Fruit fly (Drosophila melanogaster): ENCODE measurements around the gene CG32462.

The CG32462 gene

dm6 chr3L:22863367-22864078, 10.2 kb upstream of the CG32462 start, which contains the start of gene CG33169:
TSS of gene CG33169 (plus strand) at chr3L:22863864.
- TF ChIP-seq Lpt (GFP tag; optimal IDR thresholded peaks at IDR 0.05) (peak; percentile 49), Eip75B (GFP tag; optimal IDR thresholded peaks at IDR 0.05) (peak; percentile 92), Hr4 (GFP tag; optimal IDR thresholded peaks at IDR 0.05) (no peak), CG8119 (GFP tag; IDR thresholded peaks at IDR 0.05) (no peak), CG11902 (GFP tag; optimal IDR thresholded peaks at IDR 0.05) (peak; percentile 67), CG3032 (tag; optimal IDR thresholded peaks at IDR 0.05) (peak; percentile 46), Gug (GFP tag; IDR thresholded peaks at IDR 0.05) (no peak), acj6 (GFP tag; optimal IDR thresholded peaks at IDR 0.05) (peak; percentile 38), CG11762 (GFP tag; optimal IDR thresholded peaks at IDR 0.05; ENCODE audit: insufficient read depth) (no peak), CG6163 (GFP tag; IDR thresholded peaks at IDR 0.05) (peak; percentile 73), fkh (GFP tag; optimal IDR thresholded peaks at IDR 0.05) (no peak), CG9139 (GFP tag; optimal IDR thresholded peaks at IDR 0.05) (no peak), achi (GFP tag; optimal IDR thresholded peaks at IDR 0.05) (peak; percentile 96), Hr38 (GFP tag; optimal IDR thresholded peaks at IDR 0.05) (no peak), CG10631 (GFP tag; optimal IDR thresholded peaks at IDR 0.05) (peak; percentile 54), Smox (GFP tag; optimal IDR thresholded peaks at IDR 0.05) (peak; percentile 36), fd85E (GFP tag; optimal IDR thresholded peaks at IDR 0.05) (no peak), Eip78C (GFP tag) (peak; percentile 70), eg (GFP tag; IDR thresholded peaks at IDR 0.05) (peak; percentile 74), CG6854 (GFP tag; optimal IDR thresholded peaks at IDR 0.05) (peak; percentile 36), CG7368 (GFP tag; optimal IDR thresholded peaks at IDR 0.05) (peak; percentile 37), cyc (GFP tag; optimal IDR thresholded peaks at IDR 0.05) (peak; percentile 84), CG1621 (tag; optimal IDR thresholded peaks at IDR 0.05) (peak; percentile 95), CG6276 (GFP tag; optimal IDR thresholded peaks at IDR 0.05) (no peak), CG3919 (GFP tag; optimal IDR thresholded peaks at IDR 0.05) (peak; percentile 73), CG31627 (GFP tag; optimal IDR thresholded peaks at IDR 0.05) (peak; percentile 85), Sox14 (GFP tag; optimal IDR thresholded peaks at IDR 0.05) (peak; percentile 77), dsx (GFP tag; optimal IDR thresholded peaks at IDR 0.05; ENCODE audit: poor library complexity, severe bottlenecking) (peak; percentile 61), salr (GFP tag; optimal IDR thresholded peaks at IDR 0.05) (peak in 1 of 2 experiments; percentile 63), svp (GFP tag) (peak; percentile 82), Met (GFP tag; optimal IDR thresholded peaks at IDR 0.05) (peak; percentile 50), dac (GFP tag; optimal IDR thresholded peaks at IDR 0.05) (peak; percentile 18), fd59A (GFP tag; optimal IDR thresholded peaks at IDR 0.05) (peak; percentile 23), spab (GFP tag; optimal IDR thresholded peaks at IDR 0.05) (no peak), CG8319 (GFP tag; optimal IDR thresholded peaks at IDR 0.05) (peak; percentile 50), CG15336 (GFP tag; IDR thresholded peaks at IDR 0.05) (no peak), Sox15 (GFP tag; optimal IDR thresholded peaks at IDR 0.05) (peak; percentile 1), lz (GFP tag; optimal IDR thresholded peaks at IDR 0.05) (peak; percentile 70), Eip93F (GFP tag; optimal IDR thresholded peaks at IDR 0.05) (no peak), CG10669 (GFP tag; optimal IDR thresholded peaks at IDR 0.05) (peak; percentile 26), pdm3 (GFP tag; optimal IDR thresholded peaks at IDR 0.05) (peak; percentile 57), Hr39 (GFP tag; optimal IDR thresholded peaks at IDR 0.05) (peak; percentile 74), CG32006 (GFP tag; optimal IDR thresholded peaks at IDR 0.05) (peak; percentile 48), vri (GFP tag; optimal IDR thresholded peaks at IDR 0.05) (peak; percentile 81), CG16779 (tag; optimal IDR thresholded peaks at IDR 0.05) (no peak), OdsH (GFP tag; optimal IDR thresholded peaks at IDR 0.05) (peak; percentile 53), CG11294 (GFP tag; IDR thresholded peaks at IDR 0.05) (0 out of 2 replicates have a peak, but pooled peaks have one; percentile 41), CG4318 (GFP tag; optimal IDR thresholded peaks at IDR 0.05) (no peak), Ets21C (GFP tag; optimal IDR thresholded peaks at IDR 0.05) (peak; percentile 44), topi (GFP tag; optimal IDR thresholded peaks at IDR 0.05) (peak; percentile 65), CG6808 (GFP tag; optimal IDR thresholded peaks at IDR 0.05) (no peak)
